Worm (Caenorhabditis elegans): ENCODE measurements around the gene F44F4.10.

DNA sequence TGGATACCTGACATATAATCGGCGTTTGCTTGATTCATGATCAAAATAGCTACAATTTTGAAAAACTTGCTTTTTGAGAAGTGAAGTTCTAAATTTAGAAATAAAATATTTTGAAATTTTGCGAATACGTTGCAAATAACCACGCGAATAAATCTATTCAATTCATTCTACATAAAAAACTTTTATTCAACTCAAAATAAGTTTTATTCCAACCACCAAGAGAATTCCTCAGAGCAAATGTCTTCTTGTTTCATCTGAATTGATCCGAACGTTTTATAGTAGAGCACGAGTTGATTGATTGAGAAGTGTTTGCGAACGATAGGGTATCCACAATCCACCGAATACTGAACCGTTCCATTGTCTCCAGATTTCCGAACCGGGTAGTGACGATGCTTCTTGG is 1.3 kb downstream of the F44F4.10 start, which contains the start of gene F44F4.9:
- TF ChIP-seq Y79H2A.3 (GFP tag; conservative IDR thresholded peaks at IDR 0.05) (no peak), mxl-1 (tag; optimal IDR thresholded peaks at IDR 0.05) (no peak), dpff-1 (tag; optimal IDR thresholded peaks at IDR 0.05) (no peak), ama-1 (optimal IDR thresholded peaks at IDR 0.05) (no peak), ama-1 (GFP tag; optimal IDR thresholded peaks at IDR 0.05) (no peak), efl-1 (GFP tag; optimal IDR thresholded peaks at IDR 0.05) (no peak), nhr-90 (tag; optimal IDR thresholded peaks at IDR 0.05) (no peak), sdz-38 (tag; optimal IDR thresholded peaks at IDR 0.05) (no peak), zfh-2 (GFP tag; conservative IDR thresholded peaks at IDR 0.05) (no peak)
